Fruit fly (Drosophila melanogaster) S2 (cell line): ENCODE measurements around the gene CG43796.
A peak's percentile ranks its signal among the peaks of the same experiment; 100 is the strongest.

Experiments used
- CG8478 ChIP-seq: fragments of >200 bp; optimal IDR thresholded peaks from 2 replicates; lab custom pipeline; 2018
- CTCF ChIP-seq, 2 experiments: fragments of >200 bp; optimal IDR thresholded peaks; 2 replicates each; lab custom pipeline; 2018

dm6 chr2L:8511723-8512122, 29.5 kb downstream of the CG43796 start, which contains the start of gene CG13096:
- TF ChIP-seq CG8478 (lab: Kevin White, UChicago) (no peak), CTCF (optimal IDR thresholded peaks at IDR 0.05; lab: Kevin White, UChicago) (peak; percentile 63 to 66)
